Fruit fly (Drosophila melanogaster) whole organism, embryonic: Measurements from ENCODE around the gene CG7248.

Experiments
- Atf-2 ChIP-seq: fragments of 200-800 bp; sonication (Bioruptor generic); optimal IDR thresholded peaks from 2 replicates; lab custom pipeline; 2016; ENCODE audit warnings: missing biosample characterization, missing genetic modification characterization
- Awh ChIP-seq: fragments of 200-800 bp; sonication (Bioruptor generic); IDR thresholded peaks from 2 replicates; pipeline ENCODE4, ENCODE4 v1.3.6; 2022; ENCODE audit warnings: missing biosample characterization, missing genetic modification characterization
- CG11085 ChIP-seq: fragments of 200-800 bp; sonication (Bioruptor generic); IDR thresholded peaks from 2 replicates; pipeline ENCODE4 v1.3.6; 2022; ENCODE audit warnings: missing biosample characterization, missing genetic modification characterization
- CG11398 ChIP-seq: fragments of 200-800 bp; sonication (Bioruptor generic); optimal IDR thresholded peaks from 2 replicates; lab custom pipeline; 2016; ENCODE audit warnings: missing biosample characterization, missing genetic modification characterization
- CG11504 ChIP-seq: fragments of 200-800 bp; sonication (Bioruptor generic); optimal IDR thresholded peaks from 3 replicates; lab custom pipeline; 2019; ENCODE audit warnings: missing biosample characterization, mild to moderate bottlenecking, missing genetic modification characterization, moderate library complexity
- CG12104 ChIP-seq: fragments of 200-800 bp; sonication (Bioruptor generic); optimal IDR thresholded peaks from 3 replicates; lab custom pipeline; 2016; ENCODE audit warnings: missing biosample characterization, missing genetic modification characterization
- CG15601 ChIP-seq: fragments of 200-800 bp; sonication (Bioruptor generic); optimal IDR thresholded peaks from 3 replicates; lab custom pipeline; 2019; ENCODE audit warnings: missing biosample characterization, mild to moderate bottlenecking, missing genetic modification characterization, moderate library complexity
- CG17912 ChIP-seq: fragments of 200-800 bp; sonication (Bioruptor generic); optimal IDR thresholded peaks from 2 replicates; lab custom pipeline; 2018; ENCODE audit warnings: missing biosample characterization, mild to moderate bottlenecking, missing genetic modification characterization
- CG18011 ChIP-seq: fragments of 200-800 bp; sonication (Bioruptor generic); optimal IDR thresholded peaks from 2 replicates; lab custom pipeline; 2017; ENCODE audit warnings: missing biosample characterization, missing genetic modification characterization, mild to moderate bottlenecking, moderate library complexity, missing genotype
- CG18476 ChIP-seq: fragments of 200-800 bp; sonication (Bioruptor generic); optimal IDR thresholded peaks from 2 replicates; lab custom pipeline; 2016; ENCODE audit warnings: missing biosample characterization, mild to moderate bottlenecking, missing genetic modification characterization
- CG2202 ChIP-seq: fragments of 200-800 bp; sonication (Bioruptor generic); optimal IDR thresholded peaks from 2 replicates; lab custom pipeline; 2018; ENCODE audit warnings: missing biosample characterization, mild to moderate bottlenecking, missing genetic modification characterization
- CG2678 ChIP-seq: fragments of 200-800 bp; sonication (Bioruptor generic); optimal IDR thresholded peaks from 3 replicates; lab custom pipeline; 2019; ENCODE audit warnings: missing biosample characterization, mild to moderate bottlenecking, missing genetic modification characterization, moderate library complexity
- CG3163 ChIP-seq: fragments of 200-800 bp; sonication (Bioruptor generic); optimal IDR thresholded peaks from 3 replicates; lab custom pipeline; 2016; ENCODE audit warnings: missing biosample characterization, missing genetic modification characterization
- CG4282 ChIP-seq: fragments of 200-800 bp; sonication (Bioruptor generic); optimal IDR thresholded peaks from 2 replicates; lab custom pipeline; 2016; ENCODE audit warnings: missing biosample characterization, missing genetic modification characterization
- CG4404 ChIP-seq: fragments of 200-800 bp; sonication (Bioruptor generic); IDR thresholded peaks from 2 replicates; pipeline ENCODE4 v1.3.6; 2022; ENCODE audit warnings: missing biosample characterization, missing genetic modification characterization
- CG5180 ChIP-seq: fragments of 200-800 bp; sonication (Bioruptor generic); optimal IDR thresholded peaks from 3 replicates; lab custom pipeline; 2017; ENCODE audit warnings: missing biosample characterization, missing genetic modification characterization, mild to moderate bottlenecking, moderate library complexity, missing genetic modification reagents
- CG6272 ChIP-seq: fragments of 200-800 bp; sonication (Bioruptor generic); IDR thresholded peaks from 2 replicates; pipeline ENCODE4 v1.3.6; 2022; ENCODE audit warnings: missing biosample characterization, missing genetic modification characterization
- CG8089 ChIP-seq: fragments of 200-800 bp; sonication (Bioruptor generic); optimal IDR thresholded peaks from 3 replicates; lab custom pipeline; 2016; ENCODE audit warnings: missing biosample characterization, missing genetic modification characterization
- CG8281 ChIP-seq: fragments of 200-800 bp; sonication (Bioruptor generic); optimal IDR thresholded peaks from 2 replicates; lab custom pipeline; 2018; ENCODE audit warnings: missing biosample characterization, mild to moderate bottlenecking, missing genetic modification characterization, moderate library complexity
- CG8359 ChIP-seq: fragments of 200-800 bp; sonication (Bioruptor generic); optimal IDR thresholded peaks from 2 replicates; lab custom pipeline; 2017; ENCODE audit warnings: missing biosample characterization, mild to moderate bottlenecking, missing genetic modification characterization, borderline replicate concordance
- Dip3 ChIP-seq: fragments of 200-800 bp; sonication (Bioruptor generic); optimal IDR thresholded peaks from 3 replicates; lab custom pipeline; 2016; ENCODE audit warnings: missing biosample characterization, missing genetic modification characterization
- E2f2 ChIP-seq: fragments of 200-800 bp; sonication (Bioruptor generic); IDR thresholded peaks from 2 replicates; pipeline ENCODE4 v1.3.6; 2022; ENCODE audit warnings: missing biosample characterization, missing genetic modification characterization
- Fer2 ChIP-seq: fragments of 200-800 bp; sonication (Bioruptor generic); optimal IDR thresholded peaks from 2 replicates; lab custom pipeline; 2018; ENCODE audit warnings: missing biosample characterization, mild to moderate bottlenecking, missing genetic modification characterization, moderate library complexity
- Fer3 ChIP-seq: fragments of 200-800 bp; sonication (Bioruptor generic); optimal IDR thresholded peaks from 2 replicates; lab custom pipeline; 2018; ENCODE audit warnings: missing biosample characterization, mild to moderate bottlenecking, missing genetic modification characterization, moderate library complexity
- GATAe ChIP-seq: fragments of 200-800 bp; sonication (Bioruptor generic); conservative IDR thresholded peaks from 2 replicates; pipeline ENCODE4 v1.3.6; 2022; ENCODE audit warnings: missing biosample characterization, missing genetic modification characterization
- H2.0 ChIP-seq: fragments of 200-800 bp; sonication (Bioruptor generic); IDR thresholded peaks from 2 replicates; pipeline ENCODE4 v1.3.6; 2022; ENCODE audit warnings: missing biosample characterization, missing genetic modification characterization
- Hmr ChIP-seq: fragments of 200-800 bp; sonication (Bioruptor generic); optimal IDR thresholded peaks from 3 replicates; lab custom pipeline; 2017; ENCODE audit warnings: mild to moderate bottlenecking, missing biosample characterization, missing genetic modification reagents, missing genetic modification characterization
- MBD-R2 ChIP-seq: fragments of 200-800 bp; sonication (Bioruptor generic); IDR thresholded peaks from 2 replicates; pipeline ENCODE4 v1.3.6; 2022; ENCODE audit warnings: missing biosample characterization, missing genetic modification characterization
- Mrtf ChIP-seq: fragments of 200-800 bp; sonication (Bioruptor generic); IDR thresholded peaks from 3 replicates; pipeline ENCODE4 v1.3.6; 2022; ENCODE audit warnings: missing biosample characterization, missing genetic modification characterization
- Opbp ChIP-seq: fragments of 200-800 bp; sonication (Bioruptor generic); IDR thresholded peaks from 3 replicates; pipeline ENCODE4 v1.3.6; 2022; ENCODE audit warnings: missing biosample characterization, missing genetic modification characterization; ENCODE audit not compliant: partially characterized antibody
- Pdp1 ChIP-seq, 2 experiments: fragments of 200-800 bp; sonication (Bioruptor generic); optimal IDR thresholded peaks; 3 replicates each; lab custom pipeline; 2016; ENCODE audit warnings: missing biosample characterization in 2 of 2, missing genetic modification characterization in 2 of 2, mild to moderate bottlenecking in 1 of 2, moderate library complexity in 1 of 2
- Sox100B ChIP-seq: fragments of 200-800 bp; sonication (Bioruptor generic); optimal IDR thresholded peaks from 3 replicates; lab custom pipeline; 2018; ENCODE audit warnings: missing biosample characterization, mild to moderate bottlenecking, missing genetic modification characterization
- Spps ChIP-seq: fragments of 200-800 bp; sonication (Bioruptor generic); optimal IDR thresholded peaks from 2 replicates; lab custom pipeline; 2018; ENCODE audit warnings: missing biosample characterization, mild to moderate bottlenecking, missing genetic modification characterization
- br ChIP-seq: fragments of >200 bp; optimal IDR thresholded peaks from 2 replicates; lab custom pipeline; 2017
- crol ChIP-seq: fragments of 200-800 bp; sonication (Bioruptor generic); IDR thresholded peaks from 2 replicates; pipeline ENCODE4 v1.3.6; 2022; ENCODE audit warnings: missing biosample characterization, missing genetic modification characterization
- ems ChIP-seq: fragments of 200-800 bp; sonication (Bioruptor generic); optimal IDR thresholded peaks from 3 replicates; lab custom pipeline; 2016; ENCODE audit warnings: missing biosample characterization, missing genetic modification characterization
- fu2 ChIP-seq: fragments of 200-800 bp; sonication (Bioruptor generic); optimal IDR thresholded peaks from 2 replicates; lab custom pipeline; 2016; ENCODE audit warnings: missing biosample characterization, missing genetic modification characterization
- knrl ChIP-seq: fragments of 200-800 bp; sonication (Bioruptor generic); IDR thresholded peaks from 3 replicates; pipeline ENCODE4 v1.3.6; 2022; ENCODE audit warnings: missing biosample characterization, missing genetic modification characterization; ENCODE audit not compliant: partially characterized antibody
- lola ChIP-seq, 3 experiments: fragments of >200 bp in 2 of 3; fragments of 200-800 bp in 1 of 3; sonication (Bioruptor generic) in 1 of 3; optimal IDR thresholded peaks; 2 replicates each; lab custom pipeline; 2017 to 2019; ENCODE audit warnings: missing biosample characterization in 3 of 3, missing genetic modification characterization in 3 of 3, mild to moderate bottlenecking in 1 of 3, moderate library complexity in 1 of 3
- mld ChIP-seq: fragments of 200-800 bp; sonication (Bioruptor generic); IDR thresholded peaks from 3 replicates; pipeline ENCODE4 v1.3.6; 2022; ENCODE audit warnings: missing biosample characterization, missing genetic modification characterization; ENCODE audit not compliant: partially characterized antibody
- p53 ChIP-seq: fragments of 200-800 bp; sonication (Bioruptor generic); optimal IDR thresholded peaks from 2 replicates; lab custom pipeline; 2016; ENCODE audit warnings: missing biosample characterization, missing genetic modification characterization
- sc ChIP-seq, 3 experiments: fragments of >200 bp in 2 of 3; fragments of 200-800 bp in 1 of 3; sonication (Bioruptor generic) in 1 of 3; optimal IDR thresholded peaks; 2 replicates in 2 of 3; 3 replicates in 1 of 3; lab custom pipeline; 2017; ENCODE audit warnings: mild to moderate bottlenecking in 1 of 3, missing biosample characterization in 1 of 3, missing genetic modification characterization in 1 of 3, missing genetic modification reagents in 1 of 3
- so ChIP-seq: fragments of 200-800 bp; sonication (Bioruptor generic); IDR thresholded peaks from 3 replicates; pipeline ENCODE4 v1.3.6; 2022; ENCODE audit warnings: missing biosample characterization, missing genetic modification characterization
- sob ChIP-seq: fragments of 200-800 bp; sonication (Bioruptor generic); IDR thresholded peaks from 2 replicates; pipeline ENCODE4 v1.3.6; 2022; ENCODE audit warnings: missing biosample characterization, missing genetic modification characterization
- tin ChIP-seq: fragments of 200-800 bp; sonication (Bioruptor generic); optimal IDR thresholded peaks from 3 replicates; lab custom pipeline; 2016; ENCODE audit warnings: missing biosample characterization, missing genetic modification characterization
- tx ChIP-seq: fragments of 200-800 bp; sonication (Bioruptor generic); optimal IDR thresholded peaks from 2 replicates; lab custom pipeline; 2016; ENCODE audit warnings: missing biosample characterization, missing genetic modification characterization
- zfh1 ChIP-seq: fragments of 200-800 bp; sonication (Bioruptor generic); IDR thresholded peaks from 3 replicates; pipeline ENCODE4 v1.3.6; 2022; ENCODE audit warnings: missing biosample characterization, missing genetic modification characterization

Gene CG7248

dm6 chr3L:12002321-12003248 lies 48.7 kb downstream of the CG7248 start, which contains the start of the genes Pop2 and CG6928 (continued):
- TF ChIP-seq E2f2 (peak; percentile 79), CG15601 (tag; lab: Kevin White, UChicago) (peak; percentile 73), sc (optimal IDR thresholded peaks at IDR 0.05; lab: Kevin White, UChicago) (no peak), sc (GFP tag; optimal IDR thresholded peaks at IDR 0.05; lab: Kevin White, UChicago) (no peak), ems (GFP tag; lab: Kevin White, UChicago) (peak; percentile 79), CG3163 (peak; percentile 73), CG2202 (tag; lab: Kevin White, UChicago) (no peak), br (lab: Kevin White, UChicago) (no peak), Hmr (GFP tag; lab: Kevin White, UChicago) (peak; percentile 79), Spps (tag; lab: Kevin White, UChicago) (peak; percentile 0), CG4404 (peak; percentile 42; the same call in 1 of the 2 replicates), CG11504 (tag; lab: Kevin White, UChicago) (peak; percentile 71), Dip3 (GFP tag; lab: Kevin White, UChicago) (peak; percentile 83), sob (GFP tag; lab: Robert Waterston, UW) (peak; percentile 87), CG2678 (tag; lab: Kevin White, UChicago) (no peak), zfh1 (GFP tag; lab: Robert Waterston, UW) (peak; percentile 73; the same call in 2 of the 3 replicates), Atf-2 (GFP tag; lab: Kevin White, UChicago) (peak; percentile 68), CG11398 (GFP tag; lab: Kevin White, UChicago) (peak; percentile 72), Opbp (GFP tag; lab: Robert Waterston, UW) (peak; percentile 79), MBD-R2 (GFP tag; lab: Robert Waterston, UW) (peak; percentile 94), CG6272 (GFP tag; lab: Robert Waterston, UW) (peak; percentile 69), Fer3 (tag; lab: Kevin White, UChicago) (peak; percentile 22), CG8281 (no peak), CG18476 (GFP tag; lab: Kevin White, UChicago) (peak; percentile 62), CG5180 (no peak), CG12104 (GFP tag; lab: Kevin White, UChicago) (peak; percentile 49), fu2 (GFP tag; lab: Kevin White, UChicago) (peak; percentile 83), CG4282 (GFP tag; lab: Kevin White, UChicago) (peak; percentile 89), CG11085 (peak; percentile 56; the same call in 1 of the 2 replicates), CG18011 (GFP tag; lab: Kevin White, UChicago) (peak; percentile 53), Pdp1 (GFP tag; optimal IDR thresholded peaks at IDR 0.05; lab: Kevin White, UChicago) (peak; percentile 77 to 78), Sox100B (GFP tag; lab: Kevin White, UChicago) (no peak), knrl (peak; percentile 90), Fer2 (tag; lab: Kevin White, UChicago) (peak; percentile 55), so (GFP tag; lab: Robert Waterston, UW) (no peak; the same call in 1 of the 3 replicates), Mrtf (GFP tag; lab: Robert Waterston, UW) (peak; percentile 47; the same call in 1 of the 3 replicates), Awh (GFP tag; lab: Robert Waterston, UW) (no peak), CG8359 (GFP tag; lab: Kevin White, UChicago) (peak; percentile 44), CG8089 (peak; percentile 58), H2.0 (GFP tag; lab: Robert Waterston, UW) (peak; percentile 60), GATAe (no peak), lola (GFP tag; optimal IDR thresholded peaks at IDR 0.05; lab: Kevin White, UChicago) (peak in 1 of 3 experiments; percentile 45), p53 (peak; percentile 68), mld (GFP tag; lab: Robert Waterston, UW) (peak; percentile 16; the same call in 1 of the 3 replicates), CG17912 (GFP tag; lab: Kevin White, UChicago) (no peak), crol (GFP tag; lab: Robert Waterston, UW) (peak; percentile 96), tx (peak; percentile 82), tin (GFP tag; lab: Kevin White, UChicago) (peak; percentile 77)
